Worm (Caenorhabditis elegans) whole organism, young adult: ENCODE data around the gene col-71.
"Not testable (repeated sequence)": the region's sequence is repeated elsewhere in the genome, so short reads cannot be mapped to it uniquely, and the experiment has no call there.

Experiments
- die-1 ChIP-seq: sonication (generic microtip); optimal IDR thresholded peaks from 2 replicates; lab custom pipeline; 2016; ENCODE audit warnings: missing genotype, mild to moderate bottlenecking, missing genetic modification characterization, missing compliant biosample characterization
- fkh-3 ChIP-seq: sonication (generic microtip); optimal IDR thresholded peaks from 2 replicates; lab custom pipeline; 2016; ENCODE audit warnings: mild to moderate bottlenecking, missing genetic modification characterization, missing compliant biosample characterization
- ztf-18 ChIP-seq: sonication (generic microtip); optimal IDR thresholded peaks from 2 replicates; lab custom pipeline; 2016; ENCODE audit warnings: missing genotype, mild to moderate bottlenecking, missing genetic modification characterization, missing compliant biosample characterization

DNA sequence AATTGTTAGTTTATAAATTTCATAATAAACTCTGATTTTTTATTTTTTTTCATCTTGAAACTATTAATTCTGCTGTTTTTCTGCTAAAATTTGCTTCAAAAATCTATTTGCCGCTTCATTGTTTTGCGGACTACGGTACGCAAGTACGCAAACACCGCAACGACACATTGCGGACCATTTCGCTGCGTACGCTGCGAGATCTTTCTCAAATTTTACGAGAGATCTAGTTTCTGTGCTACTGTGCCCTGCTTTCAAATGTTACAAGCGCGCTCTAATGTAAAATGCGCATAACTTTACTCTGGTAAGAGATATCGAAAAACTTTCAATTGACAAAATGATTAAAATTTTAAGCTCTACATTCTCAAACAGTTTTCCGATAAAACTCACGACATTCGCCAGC, 21.2 kb upstream of the col-71 start:
- not testable (repeated sequence) for TF ChIP-seq ztf-18; fkh-3 (tag; lab: Kevin White, UChicago); die-1 (tag; lab: Kevin White, UChicago)
